Worm (Caenorhabditis elegans) whole organism, young adult: ENCODE results near the gene lpin-1.

Source experiments
- B0019.2 ChIP-seq: fragments of 200-800 bp; sonication (Bioruptor generic); conservative IDR thresholded peaks from 2 replicates; pipeline ENCODE4 v1.3.6; 2022; ENCODE audit warnings: missing genetic modification reagents, missing genetic modification characterization, missing compliant biosample characterization
- B0035.1 ChIP-seq: sonication (generic microtip); optimal IDR thresholded peaks from 2 replicates; lab custom pipeline; 2016; ENCODE audit warnings: missing genetic modification characterization, mild to moderate bottlenecking, missing compliant biosample characterization, missing genotype, missing genetic modification reagents
- B0261.1 ChIP-seq: sonication (generic microtip); optimal IDR thresholded peaks from 2 replicates; lab custom pipeline; 2016; ENCODE audit warnings: mild to moderate bottlenecking, missing genetic modification characterization, moderate library complexity, missing compliant biosample characterization
- C06A6.2 ChIP-seq: fragments of 200-800 bp; sonication (Bioruptor generic); conservative IDR thresholded peaks from 2 replicates; pipeline ENCODE4 v1.3.6; 2022; ENCODE audit warnings: missing genetic modification characterization, missing compliant biosample characterization
- C17E4.6 ChIP-seq: fragments of 200-800 bp; sonication (Bioruptor generic); IDR thresholded peaks from 2 replicates; pipeline ENCODE4 v1.3.6; 2022; ENCODE audit warnings: missing genetic modification reagents, missing genetic modification characterization, missing compliant biosample characterization
- F23B12.7 ChIP-seq: sonication (generic microtip); optimal IDR thresholded peaks from 2 replicates; lab custom pipeline; 2017; ENCODE audit warnings: missing genetic modification characterization, mild to moderate bottlenecking, missing compliant biosample characterization, antibody characterized with exemption, moderate library complexity; ENCODE audit not compliant: insufficient read depth
- F39B2.1 ChIP-seq: fragments of 200-800 bp; sonication (Bioruptor generic); IDR thresholded peaks from 2 replicates; pipeline ENCODE4 v1.3.6; 2022; ENCODE audit warnings: missing genetic modification reagents, missing genetic modification characterization, missing compliant biosample characterization
- F57C9.4 ChIP-seq: sonication (generic microtip); optimal IDR thresholded peaks from 2 replicates; lab custom pipeline; 2017; ENCODE audit warnings: mild to moderate bottlenecking, missing genetic modification characterization, missing compliant biosample characterization
- T26A5.8 ChIP-seq: sonication (generic microtip); optimal IDR thresholded peaks from 2 replicates; lab custom pipeline; 2016; ENCODE audit warnings: missing genetic modification characterization, missing compliant biosample characterization
- Y53G8AR.9 ChIP-seq: fragments of 200-800 bp; sonication (Bioruptor generic); conservative IDR thresholded peaks from 2 replicates; pipeline ENCODE4 v1.3.6; 2022; ENCODE audit warnings: missing genetic modification reagents, missing genetic modification characterization, missing compliant biosample characterization
- Y95B8A.8 ChIP-seq: fragments of 200-800 bp; sonication (Bioruptor generic); IDR thresholded peaks from 2 replicates; pipeline ENCODE4 v1.3.6; 2022; ENCODE audit warnings: missing genetic modification reagents, missing genetic modification characterization, missing compliant biosample characterization
- attf-3 ChIP-seq: fragments of 200-800 bp; sonication (Bioruptor generic); conservative IDR thresholded peaks from 2 replicates; pipeline ENCODE4 v1.3.6; 2022; ENCODE audit warnings: missing genetic modification reagents, missing genetic modification characterization, missing compliant biosample characterization
- attf-5 ChIP-seq: fragments of 200-800 bp; sonication (Bioruptor generic); optimal IDR thresholded peaks from 2 replicates; lab custom pipeline; 2018; ENCODE audit warnings: mild to moderate bottlenecking, missing genetic modification characterization, missing compliant biosample characterization
- bed-2 ChIP-seq: fragments of 200-800 bp; sonication (Bioruptor generic); IDR thresholded peaks from 2 replicates; pipeline ENCODE4 v1.3.6; 2022; ENCODE audit warnings: missing genetic modification reagents, missing genetic modification characterization, missing compliant biosample characterization
- ccch-3 ChIP-seq: fragments of 200-800 bp; sonication (Bioruptor generic); optimal IDR thresholded peaks from 2 replicates; lab custom pipeline; 2018; ENCODE audit warnings: mild to moderate bottlenecking, missing genetic modification characterization, missing compliant biosample characterization
- ceh-27 ChIP-seq: fragments of 200-800 bp; sonication (Bioruptor generic); optimal IDR thresholded peaks from 2 replicates; lab custom pipeline; 2018; ENCODE audit warnings: mild to moderate bottlenecking, missing genetic modification characterization, moderate library complexity, missing compliant biosample characterization
- ceh-79 ChIP-seq: sonication (generic microtip); optimal IDR thresholded peaks from 2 replicates; lab custom pipeline; 2017; ENCODE audit warnings: mild to moderate bottlenecking, missing genetic modification characterization, missing compliant biosample characterization
- ceh-91 ChIP-seq: fragments of 200-800 bp; sonication (Bioruptor generic); IDR thresholded peaks from 2 replicates; pipeline ENCODE4 v1.3.6; 2022; ENCODE audit warnings: missing genetic modification reagents, missing genetic modification characterization, missing compliant biosample characterization
- chd-7 ChIP-seq: sonication (generic microtip); optimal IDR thresholded peaks from 2 replicates; lab custom pipeline; 2016; ENCODE audit warnings: mild to moderate bottlenecking, missing genetic modification characterization, moderate library complexity, missing compliant biosample characterization
- egl-18 ChIP-seq: fragments of 200-800 bp; sonication (Bioruptor generic); IDR thresholded peaks from 2 replicates; pipeline ENCODE4 v1.3.6; 2022; ENCODE audit warnings: missing genetic modification reagents, missing genetic modification characterization, missing compliant biosample characterization
- egrh-3 ChIP-seq: fragments of 200-800 bp; sonication (Bioruptor generic); IDR thresholded peaks from 2 replicates; pipeline ENCODE4 v1.3.6; 2022; ENCODE audit warnings: missing genetic modification reagents, missing genetic modification characterization, missing compliant biosample characterization
- ekl-4 ChIP-seq: fragments of 200-800 bp; sonication (Bioruptor generic); IDR thresholded peaks from 2 replicates; pipeline ENCODE4 v1.3.6; 2022; ENCODE audit warnings: missing genetic modification reagents, missing genetic modification characterization, missing compliant biosample characterization
- hsf-1 ChIP-seq: fragments of 200-800 bp; sonication (Bioruptor generic); IDR thresholded peaks from 2 replicates; pipeline ENCODE4 v1.3.6; 2022; ENCODE audit warnings: missing genetic modification reagents, missing genetic modification characterization, missing compliant biosample characterization
- lag-1 ChIP-seq: fragments of 200-800 bp; sonication (Bioruptor generic); IDR thresholded peaks from 2 replicates; pipeline ENCODE4 v1.3.6; 2022; ENCODE audit warnings: missing genetic modification reagents, missing genetic modification characterization, missing compliant biosample characterization
- lsl-1 ChIP-seq: fragments of 200-800 bp; sonication (Bioruptor generic); optimal IDR thresholded peaks from 2 replicates; lab custom pipeline; 2018; ENCODE audit warnings: mild to moderate bottlenecking, missing genetic modification characterization, moderate library complexity, missing compliant biosample characterization
- madf-10 ChIP-seq: sonication (generic microtip); optimal IDR thresholded peaks from 2 replicates; lab custom pipeline; 2016; ENCODE audit warnings: mild to moderate bottlenecking, missing genetic modification characterization, missing compliant biosample characterization
- madf-3 ChIP-seq: fragments of 200-800 bp; sonication (Bioruptor generic); IDR thresholded peaks from 2 replicates; pipeline ENCODE4 v1.3.6; 2022; ENCODE audit warnings: missing genetic modification reagents, missing genetic modification characterization, missing compliant biosample characterization
- mes-4 ChIP-seq: sonication (generic microtip); optimal IDR thresholded peaks from 2 replicates; lab custom pipeline; 2016; ENCODE audit warnings: missing genotype, missing genetic modification characterization, missing compliant biosample characterization
- nfya-1 ChIP-seq: sonication (generic microtip); optimal IDR thresholded peaks from 2 replicates; lab custom pipeline; 2017; ENCODE audit warnings: antibody characterized with exemption, missing compliant biosample characterization, missing genetic modification characterization, borderline replicate concordance; ENCODE audit not compliant: insufficient read depth
- nfyb-1 ChIP-seq: fragments of 200-800 bp; sonication (Bioruptor generic); IDR thresholded peaks from 2 replicates; pipeline ENCODE4 v1.3.6; 2022; ENCODE audit warnings: missing genetic modification reagents, missing genetic modification characterization, missing compliant biosample characterization
- nhr-27 ChIP-seq: fragments of 200-800 bp; sonication (Bioruptor generic); optimal IDR thresholded peaks from 2 replicates; lab custom pipeline; 2018; ENCODE audit warnings: mild to moderate bottlenecking, missing genetic modification characterization, moderate library complexity, missing compliant biosample characterization
- sdz-38 ChIP-seq: sonication (generic microtip); optimal IDR thresholded peaks from 2 replicates; lab custom pipeline; 2016; ENCODE audit warnings: missing genotype, missing genetic modification characterization, missing compliant biosample characterization
- sea-2 ChIP-seq: fragments of 200-800 bp; sonication (Bioruptor generic); IDR thresholded peaks from 2 replicates; pipeline ENCODE4 v1.3.6; 2022; ENCODE audit warnings: missing genetic modification characterization, missing compliant biosample characterization
- snpc-1.1 ChIP-seq: sonication (generic microtip); optimal IDR thresholded peaks from 2 replicates; lab custom pipeline; 2017; ENCODE audit warnings: missing genetic modification characterization, mild to moderate bottlenecking, missing compliant biosample characterization, antibody characterized with exemption, moderate library complexity, missing genotype, missing genetic modification reagents; ENCODE audit not compliant: insufficient read depth
- snpc-1.3 ChIP-seq: sonication (generic microtip); optimal IDR thresholded peaks from 2 replicates; lab custom pipeline; 2017; ENCODE audit warnings: missing genetic modification characterization, mild to moderate bottlenecking, missing compliant biosample characterization, antibody characterized with exemption, moderate library complexity, missing genotype, missing genetic modification reagents; ENCODE audit not compliant: insufficient read depth
- snpc-4 ChIP-seq, 5 experiments: fragments of 150-350 bp in 1 of 5; sonication (generic microtip) in 4 of 5; optimal IDR thresholded peaks; 2 replicates each; lab custom pipeline; 2014 to 2018; ENCODE audit warnings: missing genetic modification characterization in 5 of 5, missing biosample characterization in 3 of 5, antibody characterized with exemption in 2 of 5, mild to moderate bottlenecking in 2 of 5, missing compliant biosample characterization in 2 of 5, missing genotype in 2 of 5, moderate library complexity in 2 of 5, missing genetic modification reagents in 1 of 5
- sptf-2 ChIP-seq: fragments of 200-800 bp; sonication (Bioruptor generic); optimal IDR thresholded peaks from 2 replicates; lab custom pipeline; 2018; ENCODE audit warnings: mild to moderate bottlenecking, missing genetic modification characterization, missing compliant biosample characterization
- tbx-9 ChIP-seq: sonication (generic microtip); optimal IDR thresholded peaks from 2 replicates; lab custom pipeline; 2016; ENCODE audit warnings: borderline replicate concordance, missing genetic modification characterization, inconsistent platforms, missing compliant biosample characterization
- xnd-1 ChIP-seq: sonication (generic microtip); optimal IDR thresholded peaks from 2 replicates; lab custom pipeline; 2016; ENCODE audit warnings: missing genotype, missing genetic modification reagents, missing genetic modification characterization, missing compliant biosample characterization
- ztf-22 ChIP-seq: fragments of 200-800 bp; sonication (Bioruptor generic); optimal IDR thresholded peaks from 2 replicates; lab custom pipeline; 2018; ENCODE audit warnings: mild to moderate bottlenecking, missing genetic modification characterization, moderate library complexity, missing compliant biosample characterization
- ztf-26 ChIP-seq: sonication (generic microtip); optimal IDR thresholded peaks from 2 replicates; lab custom pipeline; 2017; ENCODE audit warnings: missing genetic modification characterization, missing compliant biosample characterization
- ztf-3 ChIP-seq: fragments of 200-800 bp; sonication (Bioruptor generic); optimal IDR thresholded peaks from 2 replicates; lab custom pipeline; 2018; ENCODE audit warnings: mild to moderate bottlenecking, missing genetic modification characterization, missing compliant biosample characterization
- ztf-6 ChIP-seq: fragments of 200-800 bp; sonication (Bioruptor generic); IDR thresholded peaks from 2 replicates; pipeline ENCODE4 v1.3.6; 2022; ENCODE audit warnings: missing genetic modification reagents, missing genetic modification characterization, missing compliant biosample characterization

lpin-1 gene

ce11 chrV:13658577-13658976 is 4.6 kb upstream of the lpin-1 start (continued):
- no peak for TF ChIP-seq ccch-3 (GFP tag; lab: Kevin White, UChicago)
- TF ChIP-seq tbx-9 (tag; lab: Kevin White, UChicago), result no peak
- no peak for TF ChIP-seq sea-2 (GFP tag; lab: Robert Waterston, UW)
- no peak for TF ChIP-seq snpc-1.3 (tag; lab: Kevin White, UChicago)
- TF ChIP-seq Y53G8AR.9 (GFP tag; lab: Robert Waterston, UW), result peak; percentile 84
- TF ChIP-seq attf-3, result no peak
- peak; percentile 66 for TF ChIP-seq ekl-4
- no peak for TF ChIP-seq egl-18 (GFP tag; lab: Robert Waterston, UW)
- no peak for TF ChIP-seq ceh-91 (GFP tag; lab: Robert Waterston, UW)
- peak; percentile 18 for TF ChIP-seq ceh-27 (GFP tag; lab: Kevin White, UChicago)
- no peak for TF ChIP-seq lsl-1 (GFP tag; lab: Kevin White, UChicago)
- no peak for TF ChIP-seq bed-2 (GFP tag; lab: Robert Waterston, UW)
- no peak for TF ChIP-seq F39B2.1 (GFP tag; lab: Robert Waterston, UW)
- peak; percentile 97 for TF ChIP-seq chd-7 (tag; lab: Kevin White, UChicago)
- no peak for TF ChIP-seq F57C9.4
- peak; percentile 87 for TF ChIP-seq C06A6.2
- TF ChIP-seq nfya-1 (tag; lab: Kevin White, UChicago), result no peak
- TF ChIP-seq madf-3 (GFP tag; lab: Robert Waterston, UW), result no peak
- TF ChIP-seq snpc-1.1 (tag; lab: Kevin White, UChicago), result no peak
- TF ChIP-seq xnd-1 (tag; lab: Kevin White, UChicago), result no peak
- no peak for TF ChIP-seq B0019.2 (GFP tag; lab: Robert Waterston, UW)
- TF ChIP-seq snpc-4 (GFP tag; optimal IDR thresholded peaks at IDR 0.05; lab: Kevin White, UChicago), result no peak
- peak in 2 of 4 experiments; percentile 28 to 51 for TF ChIP-seq snpc-4 (tag; optimal IDR thresholded peaks at IDR 0.05; lab: Kevin White, UChicago)
- no peak for TF ChIP-seq T26A5.8 (tag; lab: Kevin White, UChicago)
- TF ChIP-seq ztf-26 (tag; lab: Kevin White, UChicago), result peak; percentile 96
- TF ChIP-seq sdz-38 (tag; lab: Kevin White, UChicago), result no peak
- no peak for TF ChIP-seq egrh-3 (GFP tag; lab: Robert Waterston, UW)
- no peak for TF ChIP-seq mes-4 (tag; lab: Kevin White, UChicago)
- TF ChIP-seq ztf-6 (GFP tag; lab: Robert Waterston, UW), result peak; percentile 67; the same call in 1 of the 2 replicates
- TF ChIP-seq B0261.1, result no peak
- peak; percentile 78 for TF ChIP-seq attf-5
- TF ChIP-seq ztf-22 (GFP tag; lab: Kevin White, UChicago), result peak; percentile 96
- no peak for TF ChIP-seq C17E4.6 (GFP tag; lab: Robert Waterston, UW)
- no peak for TF ChIP-seq sptf-2 (GFP tag; lab: Kevin White, UChicago)
- TF ChIP-seq ztf-3 (GFP tag; lab: Kevin White, UChicago), result peak; percentile 79
- no peak for TF ChIP-seq lag-1 (GFP tag; lab: Robert Waterston, UW)
- TF ChIP-seq Y95B8A.8, result peak; percentile 76
- TF ChIP-seq B0035.1, result no peak
- TF ChIP-seq nfyb-1 (GFP tag; lab: Robert Waterston, UW), result peak; percentile 91
- no peak for TF ChIP-seq ceh-79
- TF ChIP-seq nhr-27, result no peak
- TF ChIP-seq hsf-1 (GFP tag; lab: Robert Waterston, UW), result no peak
- peak; percentile 82 for TF ChIP-seq F23B12.7 (tag; lab: Kevin White, UChicago)
- TF ChIP-seq madf-10 (tag; lab: Kevin White, UChicago), result peak; percentile 56
- TF ChIP-seq, all 124 proteins: peak for 49
